Fruit fly (Drosophila melanogaster) whole organism, prepupa: Measurements from ENCODE around the gene Glos.

Experiments used
- Blimp-1 ChIP-seq: fragments of 200-800 bp; sonication (Bioruptor generic); optimal IDR thresholded peaks from 3 replicates; lab custom pipeline; 2017; ENCODE audit warnings: missing biosample characterization, missing genetic modification characterization, mild to moderate bottlenecking, moderate library complexity, missing genetic modification reagents
- CG10631 ChIP-seq: fragments of 200-800 bp; sonication (Bioruptor generic); optimal IDR thresholded peaks from 2 replicates; lab custom pipeline; 2016; ENCODE audit warnings: missing biosample characterization, missing genetic modification characterization
- CG10669 ChIP-seq: fragments of 200-800 bp; sonication (Bioruptor generic); optimal IDR thresholded peaks from 3 replicates; lab custom pipeline; 2018; ENCODE audit warnings: missing biosample characterization, mild to moderate bottlenecking, missing genetic modification characterization, moderate library complexity
- CG11294 ChIP-seq: fragments of 200-800 bp; sonication (Bioruptor generic); IDR thresholded peaks from 2 replicates; pipeline ENCODE4 v1.3.6; 2022; ENCODE audit warnings: missing biosample characterization, missing genetic modification characterization
- CG11762 ChIP-seq: fragments of 200-800 bp; sonication (Bioruptor generic); optimal IDR thresholded peaks from 3 replicates; lab custom pipeline; 2016; ENCODE audit warnings: missing biosample characterization, missing genetic modification characterization; ENCODE audit not compliant: insufficient read depth
- CG15336 ChIP-seq: fragments of 200-800 bp; sonication (Bioruptor generic); IDR thresholded peaks from 2 replicates; pipeline ENCODE4 v1.3.6; 2022; ENCODE audit warnings: missing biosample characterization, missing genetic modification characterization
- CG1621 ChIP-seq: fragments of 200-800 bp; sonication (Bioruptor generic); optimal IDR thresholded peaks from 3 replicates; lab custom pipeline; 2018; ENCODE audit warnings: missing biosample characterization, mild to moderate bottlenecking, missing genetic modification characterization
- CG16779 ChIP-seq: fragments of 200-800 bp; sonication (Bioruptor generic); optimal IDR thresholded peaks from 3 replicates; lab custom pipeline; 2017; ENCODE audit warnings: missing biosample characterization, mild to moderate bottlenecking, missing genetic modification characterization
- CG31627 ChIP-seq: fragments of 200-800 bp; sonication (Bioruptor generic); optimal IDR thresholded peaks from 3 replicates; lab custom pipeline; 2016; ENCODE audit warnings: missing biosample characterization, missing genetic modification characterization
- CG32006 ChIP-seq: fragments of 200-800 bp; sonication (Bioruptor generic); optimal IDR thresholded peaks from 3 replicates; lab custom pipeline; 2017; ENCODE audit warnings: missing biosample characterization, mild to moderate bottlenecking, missing genetic modification characterization
- CG34406 ChIP-seq: fragments of 200-800 bp; sonication (Bioruptor generic); optimal IDR thresholded peaks from 3 replicates; lab custom pipeline; 2016; ENCODE audit warnings: missing biosample characterization, missing genetic modification characterization
- CG4318 ChIP-seq: fragments of 200-800 bp; sonication (Bioruptor generic); optimal IDR thresholded peaks from 3 replicates; lab custom pipeline; 2017; ENCODE audit warnings: missing biosample characterization, mild to moderate bottlenecking, missing genetic modification characterization
- CG6163 ChIP-seq: fragments of 200-800 bp; sonication (Bioruptor generic); IDR thresholded peaks from 3 replicates; pipeline ENCODE4 v1.3.6; 2022; ENCODE audit warnings: missing biosample characterization, missing genetic modification characterization
- CG6276 ChIP-seq: fragments of 200-800 bp; sonication (Bioruptor generic); optimal IDR thresholded peaks from 2 replicates; lab custom pipeline; 2017; ENCODE audit warnings: missing biosample characterization, mild to moderate bottlenecking, missing genetic modification characterization
- CG6792 ChIP-seq: fragments of 200-800 bp; sonication (Bioruptor generic); optimal IDR thresholded peaks from 3 replicates; lab custom pipeline; 2016; ENCODE audit warnings: missing biosample characterization, missing genetic modification characterization
- CG6808 ChIP-seq: fragments of 200-800 bp; sonication (Bioruptor generic); optimal IDR thresholded peaks from 3 replicates; lab custom pipeline; 2017; ENCODE audit warnings: missing biosample characterization, missing genetic modification characterization, mild to moderate bottlenecking, moderate library complexity, missing genetic modification reagents
- CG6854 ChIP-seq: fragments of 200-800 bp; sonication (Bioruptor generic); optimal IDR thresholded peaks from 2 replicates; lab custom pipeline; 2017; ENCODE audit warnings: missing biosample characterization, mild to moderate bottlenecking, missing genetic modification characterization
- CG7368 ChIP-seq: fragments of 200-800 bp; sonication (Bioruptor generic); optimal IDR thresholded peaks from 3 replicates; lab custom pipeline; 2016; ENCODE audit warnings: missing biosample characterization, missing genetic modification characterization
- CG8119 ChIP-seq: fragments of 200-800 bp; sonication (Bioruptor generic); IDR thresholded peaks from 3 replicates; pipeline ENCODE4 v1.3.6; 2022; ENCODE audit warnings: missing biosample characterization, missing genetic modification characterization
- CG8319 ChIP-seq: fragments of 200-800 bp; sonication (Bioruptor generic); optimal IDR thresholded peaks from 3 replicates; lab custom pipeline; 2016; ENCODE audit warnings: missing biosample characterization, missing genetic modification characterization
- CG8632 ChIP-seq: fragments of 200-800 bp; sonication (Bioruptor generic); optimal IDR thresholded peaks from 3 replicates; lab custom pipeline; 2016; ENCODE audit warnings: missing biosample characterization, missing genetic modification characterization
- CG9139 ChIP-seq: fragments of 200-800 bp; sonication (Bioruptor generic); optimal IDR thresholded peaks from 3 replicates; lab custom pipeline; 2017; ENCODE audit warnings: missing biosample characterization, mild to moderate bottlenecking, missing genetic modification characterization
- Eip75B ChIP-seq: fragments of 200-800 bp; sonication (Bioruptor generic); optimal IDR thresholded peaks from 3 replicates; lab custom pipeline; 2016; ENCODE audit warnings: missing biosample characterization, missing genetic modification characterization
- Eip78C ChIP-seq: fragments of 200-800 bp; sonication (Bioruptor generic); peaks from one replicate; lab custom pipeline; 2016; ENCODE audit warnings: missing biosample characterization, missing genetic modification characterization
- Eip93F ChIP-seq: fragments of 200-800 bp; sonication (Bioruptor generic); optimal IDR thresholded peaks from 2 replicates; lab custom pipeline; 2016; ENCODE audit warnings: missing biosample characterization, mild to moderate bottlenecking, missing genetic modification characterization
- Ets21C ChIP-seq: fragments of 200-800 bp; sonication (Bioruptor generic); optimal IDR thresholded peaks from 3 replicates; lab custom pipeline; 2016; ENCODE audit warnings: missing biosample characterization, missing genetic modification characterization
- Ets96B ChIP-seq: fragments of 200-800 bp; optimal IDR thresholded peaks from 2 replicates; lab custom pipeline; 2019; ENCODE audit warnings: missing biosample characterization, mild to moderate bottlenecking, missing genetic modification characterization, moderate library complexity
- Gug ChIP-seq: fragments of 200-800 bp; sonication (Bioruptor generic); IDR thresholded peaks from 2 replicates; pipeline ENCODE4 v1.3.6; 2022; ENCODE audit warnings: missing biosample characterization, missing genetic modification characterization
- Hr38 ChIP-seq: sonication (Bioruptor generic); optimal IDR thresholded peaks from 2 replicates; lab custom pipeline; 2016; ENCODE audit warnings: missing biosample characterization, missing genetic modification characterization
- Hr4 ChIP-seq: fragments of 200-800 bp; sonication (Bioruptor generic); optimal IDR thresholded peaks from 3 replicates; lab custom pipeline; 2016; ENCODE audit warnings: missing biosample characterization, missing genetic modification characterization
- Lpt ChIP-seq: fragments of 200-800 bp; sonication (Bioruptor generic); optimal IDR thresholded peaks from 3 replicates; lab custom pipeline; 2016; ENCODE audit warnings: missing biosample characterization, missing genetic modification characterization
- Met ChIP-seq: fragments of 200-800 bp; sonication (Bioruptor generic); optimal IDR thresholded peaks from 3 replicates; lab custom pipeline; 2016; ENCODE audit warnings: missing biosample characterization, missing genetic modification characterization
- OdsH ChIP-seq: fragments of 200-800 bp; sonication (Bioruptor generic); optimal IDR thresholded peaks from 3 replicates; lab custom pipeline; 2016; ENCODE audit warnings: missing biosample characterization, missing genetic modification characterization
- Smox ChIP-seq: fragments of 200-800 bp; sonication (Bioruptor generic); optimal IDR thresholded peaks from 3 replicates; lab custom pipeline; 2016; ENCODE audit warnings: missing biosample characterization, missing genetic modification characterization
- Sox102F ChIP-seq: fragments of 200-800 bp; sonication (Bioruptor generic); optimal IDR thresholded peaks from 2 replicates; lab custom pipeline; 2016; ENCODE audit warnings: missing biosample characterization, mild to moderate bottlenecking, missing genetic modification characterization
- Sox14 ChIP-seq: fragments of 200-800 bp; sonication (Bioruptor generic); optimal IDR thresholded peaks from 3 replicates; lab custom pipeline; 2016; ENCODE audit warnings: missing biosample characterization, missing genetic modification characterization
- Sox15 ChIP-seq: fragments of 200-800 bp; sonication (Bioruptor generic); optimal IDR thresholded peaks from 3 replicates; lab custom pipeline; 2016; ENCODE audit warnings: missing biosample characterization, missing genetic modification characterization
- achi ChIP-seq: fragments of 200-800 bp; sonication (Bioruptor generic); optimal IDR thresholded peaks from 3 replicates; lab custom pipeline; 2016; ENCODE audit warnings: missing biosample characterization, missing genetic modification characterization
- acj6 ChIP-seq: fragments of 200-800 bp; sonication (Bioruptor generic); optimal IDR thresholded peaks from 3 replicates; lab custom pipeline; 2016; ENCODE audit warnings: missing biosample characterization, missing genetic modification characterization
- cyc ChIP-seq: fragments of 200-800 bp; sonication (Bioruptor generic); optimal IDR thresholded peaks from 3 replicates; lab custom pipeline; 2016; ENCODE audit warnings: missing biosample characterization, missing genetic modification characterization
- dac ChIP-seq: fragments of 200-800 bp; sonication (Bioruptor generic); optimal IDR thresholded peaks from 2 replicates; lab custom pipeline; 2017; ENCODE audit warnings: missing biosample characterization, mild to moderate bottlenecking, missing genetic modification characterization
- dsx ChIP-seq: fragments of 200-800 bp; optimal IDR thresholded peaks from 3 replicates; lab custom pipeline; 2019; ENCODE audit warnings: missing biosample characterization, mild to moderate bottlenecking, missing genetic modification characterization, moderate library complexity; ENCODE audit not compliant: poor library complexity, severe bottlenecking
- esn ChIP-seq: fragments of 200-800 bp; sonication (Bioruptor generic); optimal IDR thresholded peaks from 2 replicates; lab custom pipeline; 2016; ENCODE audit warnings: missing biosample characterization, mild to moderate bottlenecking, missing genetic modification characterization, moderate library complexity
- fd59A ChIP-seq: fragments of 200-800 bp; sonication (Bioruptor generic); optimal IDR thresholded peaks from 2 replicates; lab custom pipeline; 2017; ENCODE audit warnings: missing biosample characterization, mild to moderate bottlenecking, missing genetic modification characterization, missing genetic modification reagents
- fd85E ChIP-seq: fragments of 200-800 bp; sonication (Bioruptor generic); optimal IDR thresholded peaks from 3 replicates; lab custom pipeline; 2016; ENCODE audit warnings: missing biosample characterization, missing genetic modification characterization
- fkh ChIP-seq: fragments of 200-800 bp; sonication (Bioruptor generic); optimal IDR thresholded peaks from 3 replicates; lab custom pipeline; 2017; ENCODE audit warnings: missing biosample characterization, mild to moderate bottlenecking, missing genetic modification characterization, moderate library complexity
- lz ChIP-seq: fragments of 200-800 bp; sonication (Bioruptor generic); optimal IDR thresholded peaks from 3 replicates; lab custom pipeline; 2016; ENCODE audit warnings: missing biosample characterization, missing genetic modification characterization
- pdm3 ChIP-seq: fragments of 200-800 bp; sonication (Bioruptor generic); optimal IDR thresholded peaks from 3 replicates; lab custom pipeline; 2016; ENCODE audit warnings: missing biosample characterization, missing genetic modification characterization
- salr ChIP-seq, 2 experiments: fragments of 200-800 bp; sonication (Bioruptor generic); optimal IDR thresholded peaks; 3 replicates each; lab custom pipeline; 2016 to 2018; ENCODE audit warnings: missing biosample characterization in 2 of 2, missing genetic modification characterization in 2 of 2, mild to moderate bottlenecking in 1 of 2
- spab ChIP-seq: fragments of 200-800 bp; sonication (Bioruptor generic); optimal IDR thresholded peaks from 2 replicates; lab custom pipeline; 2017; ENCODE audit warnings: missing biosample characterization, mild to moderate bottlenecking, missing genetic modification characterization, missing genetic modification reagents
- svp ChIP-seq: fragments of 200-800 bp; sonication (Bioruptor generic); peaks from one replicate; lab custom pipeline; 2016; ENCODE audit warnings: missing biosample characterization, missing genetic modification characterization
- topi ChIP-seq: fragments of 200-800 bp; sonication (Bioruptor generic); optimal IDR thresholded peaks from 3 replicates; lab custom pipeline; 2016; ENCODE audit warnings: missing biosample characterization, missing genetic modification characterization
- vri ChIP-seq: fragments of 200-800 bp; sonication (Bioruptor generic); optimal IDR thresholded peaks from 3 replicates; lab custom pipeline; 2016; ENCODE audit warnings: missing biosample characterization, mild to moderate bottlenecking, missing genetic modification characterization

Glos gene

dm6 chrX:3950199-3950645 is 13.9 kb downstream of the Glos start:
- TF ChIP-seq Blimp-1 (GFP tag; lab: Kevin White, UChicago) (no peak), achi (GFP tag; lab: Kevin White, UChicago) (no peak), topi (GFP tag; lab: Kevin White, UChicago) (no peak), pdm3 (GFP tag; lab: Kevin White, UChicago) (no peak), CG4318 (GFP tag; lab: Kevin White, UChicago) (peak; percentile 14), Met (GFP tag; lab: Kevin White, UChicago) (no peak), esn (peak; percentile 10), CG11762 (GFP tag; lab: Kevin White, UChicago) (no peak), lz (GFP tag; lab: Kevin White, UChicago) (no peak), CG32006 (no peak), fd85E (GFP tag; lab: Kevin White, UChicago) (no peak), CG9139 (no peak), Hr38 (no peak), Sox14 (GFP tag; lab: Kevin White, UChicago) (peak; percentile 0), CG7368 (GFP tag; lab: Kevin White, UChicago) (no peak), CG6854 (GFP tag; lab: Kevin White, UChicago) (no peak), cyc (GFP tag; lab: Kevin White, UChicago) (no peak), fd59A (GFP tag; lab: Kevin White, UChicago) (no peak), spab (no peak), CG31627 (GFP tag; lab: Kevin White, UChicago) (peak; percentile 30), CG6792 (GFP tag; lab: Kevin White, UChicago) (no peak), CG8632 (GFP tag; lab: Kevin White, UChicago) (no peak), CG10631 (GFP tag; lab: Kevin White, UChicago) (peak; percentile 42), Lpt (GFP tag; lab: Kevin White, UChicago) (no peak), CG10669 (GFP tag; lab: Kevin White, UChicago) (no peak), Gug (GFP tag; lab: Robert Waterston, UW) (no peak; the same call in 1 of the 2 replicates), salr (GFP tag; optimal IDR thresholded peaks at IDR 0.05; lab: Kevin White, UChicago) (no peak), Sox15 (GFP tag; lab: Kevin White, UChicago) (no peak), Eip75B (GFP tag; lab: Kevin White, UChicago) (no peak), dac (GFP tag; lab: Kevin White, UChicago) (peak; percentile 19), CG8119 (peak; percentile 46; the same call in 1 of the 3 replicates), acj6 (GFP tag; lab: Kevin White, UChicago) (no peak), dsx (GFP tag; lab: Kevin White, UChicago) (no peak), CG16779 (tag; lab: Kevin White, UChicago) (no peak), Ets96B (tag; lab: Kevin White, UChicago) (no peak), Eip93F (GFP tag; lab: Kevin White, UChicago) (no peak), OdsH (GFP tag; lab: Kevin White, UChicago) (peak; percentile 41), Sox102F (GFP tag; lab: Kevin White, UChicago) (no peak), svp (GFP tag; lab: Kevin White, UChicago) (no peak), Hr4 (GFP tag; lab: Kevin White, UChicago) (peak; percentile 69), CG6808 (GFP tag; lab: Kevin White, UChicago) (no peak), Smox (GFP tag; lab: Kevin White, UChicago) (no peak), Eip78C (GFP tag; lab: Kevin White, UChicago) (peak; percentile 84), CG15336 (GFP tag; lab: Robert Waterston, UW) (peak; percentile 52), CG1621 (tag; lab: Kevin White, UChicago) (no peak), CG8319 (no peak), fkh (GFP tag; lab: Kevin White, UChicago) (no peak), CG6163 (no peak), CG11294 (GFP tag; lab: Robert Waterston, UW) (peak; percentile 23; the same call in 1 of the 2 replicates), CG6276 (GFP tag; lab: Kevin White, UChicago) (no peak), Ets21C (no peak), CG34406 (GFP tag; lab: Kevin White, UChicago) (no peak), vri (GFP tag; lab: Kevin White, UChicago) (no peak)
